Worm (Caenorhabditis elegans): Measurements from ENCODE around the gene C17H11.4.
"Not testable (repeated sequence)": the region's sequence is repeated elsewhere in the genome, so short reads cannot be mapped to it uniquely, and the experiment has no call there.

C17H11.4 gene

DNA sequence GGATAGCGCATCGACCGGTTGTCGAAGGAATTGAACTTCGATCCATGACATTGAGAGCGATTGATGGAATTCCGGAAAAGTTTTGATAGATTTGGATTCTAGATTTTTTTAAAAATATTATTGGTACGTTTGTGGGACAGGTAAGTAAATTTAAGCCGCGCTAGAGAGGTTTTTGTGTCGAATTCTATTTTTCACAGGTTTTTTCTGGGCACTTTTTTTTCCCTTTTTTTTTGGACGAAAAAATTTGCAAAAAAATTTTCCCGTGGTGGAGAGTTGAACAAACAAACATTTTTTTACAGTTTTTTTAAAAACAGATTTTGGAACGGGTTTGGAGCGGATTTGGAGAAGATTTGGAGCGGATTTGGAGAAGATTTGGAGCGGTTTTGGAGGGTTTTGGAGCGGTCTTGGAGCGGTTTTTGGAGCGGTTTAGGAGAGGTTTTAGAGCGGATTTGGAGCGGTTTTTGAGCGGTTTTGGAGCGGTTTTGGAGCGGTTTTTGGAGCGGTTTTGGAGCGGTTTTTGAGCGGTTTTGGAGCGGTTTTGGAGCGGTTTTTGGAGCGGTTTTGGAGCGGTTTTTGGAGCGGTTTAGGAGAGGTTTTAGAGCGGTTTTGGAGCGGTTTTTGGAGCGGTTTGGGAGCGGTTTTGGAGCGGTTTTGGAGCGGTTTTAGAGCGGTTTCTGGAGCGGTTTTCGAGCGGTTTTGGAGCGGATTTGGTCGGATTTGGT, at the start of gene C17H11.4:
TSS of gene C17H11.4 (minus strand) at position 51 of the 722 bp plus-strand sequence.
- TF ChIP-seq unc-62 (GFP tag; optimal IDR thresholded peaks at IDR 0.05): not testable (repeated sequence)

DNA sequence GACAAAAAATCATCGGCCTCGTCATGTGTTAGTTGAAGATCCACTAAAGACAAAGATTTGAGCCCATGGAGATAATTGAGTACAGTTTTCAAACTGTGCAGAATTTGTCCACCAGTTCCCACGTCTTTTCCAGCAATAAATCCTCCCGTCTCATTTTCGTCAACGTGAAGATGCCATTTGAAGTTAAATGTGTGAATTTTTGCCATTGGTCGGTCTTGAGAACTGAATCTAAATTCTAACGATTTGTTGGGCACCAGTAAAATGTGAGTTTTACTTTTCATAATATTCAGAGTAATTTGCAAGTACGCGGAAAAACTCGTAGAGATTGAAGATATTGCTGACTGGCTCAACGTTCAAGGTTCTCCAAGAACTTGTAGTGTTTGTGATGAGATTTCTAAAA, 49.1 kb upstream of the C17H11.4 start:
- TF ChIP-seq unc-62 (GFP tag; optimal IDR thresholded peaks at IDR 0.05): no peak

DNA sequence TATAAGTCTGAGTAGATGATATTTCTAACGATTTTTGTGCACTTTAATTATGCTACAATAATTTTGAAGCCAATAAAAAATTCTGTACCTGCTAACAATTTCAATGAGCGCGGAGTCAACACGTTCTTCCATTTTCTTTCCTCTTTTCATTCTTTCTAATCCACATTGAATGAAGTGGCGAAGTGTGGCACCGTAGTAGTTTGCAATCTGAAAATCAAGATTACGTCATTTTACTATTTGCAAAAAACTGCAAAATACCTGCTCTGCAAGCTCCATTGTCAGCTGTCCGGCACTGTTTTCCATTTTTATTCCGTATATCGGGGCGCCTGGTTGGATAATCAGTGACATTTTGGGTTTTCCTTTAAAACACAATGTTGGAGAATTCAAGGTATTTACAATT, 47.8 kb upstream of the C17H11.4 start:
- no peak for TF ChIP-seq unc-62 (GFP tag; optimal IDR thresholded peaks at IDR 0.05)

DNA sequence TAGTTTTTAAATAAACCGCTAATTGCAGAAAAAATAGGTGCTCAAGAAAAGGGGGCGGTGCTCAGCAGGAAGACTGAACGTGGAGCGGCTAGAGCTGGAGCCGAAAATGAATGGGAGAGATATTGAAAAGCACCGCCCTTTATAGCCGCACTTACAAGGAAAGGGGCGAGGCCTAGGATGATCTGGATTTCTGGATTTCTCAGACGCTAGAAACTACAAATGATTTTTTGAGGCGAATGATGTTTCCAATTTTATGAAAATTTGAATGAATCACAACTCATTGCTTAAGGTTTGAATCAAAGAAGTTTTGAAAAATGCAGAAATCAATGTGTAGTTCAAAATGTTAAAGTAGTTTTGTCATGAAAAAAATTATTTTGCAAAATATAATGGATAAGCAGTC, 43.5 kb upstream of the C17H11.4 start, which contains the start of gene K02A6.2:
TSS of gene K02A6.2 (minus strand) at position 101 of the 400 bp plus-strand sequence.
- no peak for TF ChIP-seq unc-62 (GFP tag; optimal IDR thresholded peaks at IDR 0.05)

DNA sequence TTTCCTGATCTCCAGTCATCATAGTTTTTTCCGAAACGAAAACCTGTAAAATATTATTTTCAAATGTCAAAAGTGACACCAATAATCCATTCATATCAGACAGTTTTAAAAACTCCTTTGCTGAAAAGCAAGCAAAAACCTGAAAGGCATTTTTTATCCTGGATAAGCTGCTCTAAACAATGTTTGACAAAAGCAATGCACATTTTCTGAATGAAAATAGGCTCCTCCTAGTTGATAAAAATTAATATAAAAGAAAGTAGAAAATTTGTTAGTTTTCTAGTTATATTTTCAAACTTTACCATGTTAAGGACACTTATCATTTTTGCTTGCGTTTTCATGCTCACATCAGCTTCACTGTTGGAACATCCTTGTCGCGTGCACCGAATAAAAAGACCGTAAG, 38.0 kb upstream of the C17H11.4 start, which contains the start of gene K02A6.1:
TSS of gene K02A6.1 (plus strand) at position 301 of the 400 bp plus-strand sequence.
- no peak for TF ChIP-seq unc-62 (GFP tag; optimal IDR thresholded peaks at IDR 0.05)

DNA sequence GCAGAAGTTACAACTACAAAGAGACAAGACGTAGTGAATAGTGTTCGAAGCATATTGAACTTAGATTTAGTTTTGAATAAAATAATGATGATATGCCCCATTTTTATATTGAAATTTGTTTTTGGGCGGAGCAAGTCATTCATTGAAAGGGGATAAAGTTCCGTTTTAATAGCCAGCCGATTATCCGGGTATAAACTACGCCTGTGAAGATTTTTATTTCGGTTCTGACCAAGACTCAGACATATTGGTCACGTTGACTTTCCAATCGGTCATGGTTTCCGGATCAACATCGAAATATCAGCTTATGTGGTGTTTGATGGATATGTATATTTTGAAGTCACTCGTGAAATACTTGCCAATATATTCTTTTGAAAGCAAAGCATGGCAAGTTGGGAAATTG, 37.2 kb upstream of the C17H11.4 start, which contains the start of gene K02A6.4:
TSS of gene K02A6.4 (minus strand) at position 101 of the 400 bp plus-strand sequence.
- no peak for TF ChIP-seq unc-62 (GFP tag; optimal IDR thresholded peaks at IDR 0.05)

DNA sequence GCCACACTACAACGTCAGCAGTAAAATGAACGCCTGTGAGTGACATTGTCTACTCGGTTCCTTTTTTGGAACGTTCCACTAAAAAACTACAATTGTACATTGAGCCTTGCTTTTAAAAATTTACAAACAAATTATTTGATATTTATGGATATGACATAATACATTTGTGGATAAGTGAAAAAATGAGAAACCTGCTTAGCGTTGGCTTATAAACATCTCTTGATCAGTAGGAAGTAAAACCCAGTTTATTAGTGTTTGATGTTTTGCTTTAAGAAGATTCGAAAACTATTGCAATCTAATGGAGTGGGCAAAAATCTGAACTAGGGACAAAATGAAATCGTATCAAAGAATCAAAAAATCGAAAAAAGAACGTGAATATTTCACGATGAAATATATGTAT, 35.5 kb upstream of the C17H11.4 start:
- no peak for TF ChIP-seq unc-62 (GFP tag; optimal IDR thresholded peaks at IDR 0.05)

DNA sequence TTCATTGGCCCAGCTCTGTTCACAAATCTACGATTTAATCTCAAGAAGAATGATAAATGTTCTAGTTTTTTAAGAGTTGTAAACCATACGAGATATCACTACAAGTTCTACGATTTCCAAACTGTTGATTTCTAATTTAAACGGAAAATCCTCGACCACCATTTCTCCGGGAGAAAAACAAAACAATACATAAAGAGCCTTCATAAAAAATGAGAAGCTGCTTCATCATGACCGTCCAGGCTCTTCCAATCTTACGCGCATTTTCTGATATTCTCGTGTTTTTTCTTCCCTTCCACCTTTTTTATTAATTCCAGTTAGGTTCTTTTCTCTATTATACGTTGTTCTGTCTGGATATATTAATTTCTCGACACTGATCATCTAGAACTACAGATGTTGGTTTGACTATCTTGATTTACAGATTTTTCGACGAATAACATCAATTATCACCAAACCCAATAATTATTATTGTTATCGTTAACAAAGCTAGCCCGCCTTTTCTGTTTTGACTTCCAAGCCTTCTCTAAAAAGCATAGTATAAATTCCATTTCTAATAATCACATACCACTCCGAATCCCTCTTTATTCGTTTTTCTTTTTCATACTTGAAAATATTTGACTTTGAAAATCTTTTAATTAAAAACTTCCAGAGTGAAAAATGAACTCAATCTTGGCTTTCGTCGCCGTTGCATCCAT, 33.1 kb upstream of the C17H11.4 start, which contains the start of gene C47D2.1:
TSS of gene C47D2.1 (plus strand) at position 642 of the 692 bp plus-strand sequence.
- no peak for TF ChIP-seq unc-62 (GFP tag; optimal IDR thresholded peaks at IDR 0.05)

DNA sequence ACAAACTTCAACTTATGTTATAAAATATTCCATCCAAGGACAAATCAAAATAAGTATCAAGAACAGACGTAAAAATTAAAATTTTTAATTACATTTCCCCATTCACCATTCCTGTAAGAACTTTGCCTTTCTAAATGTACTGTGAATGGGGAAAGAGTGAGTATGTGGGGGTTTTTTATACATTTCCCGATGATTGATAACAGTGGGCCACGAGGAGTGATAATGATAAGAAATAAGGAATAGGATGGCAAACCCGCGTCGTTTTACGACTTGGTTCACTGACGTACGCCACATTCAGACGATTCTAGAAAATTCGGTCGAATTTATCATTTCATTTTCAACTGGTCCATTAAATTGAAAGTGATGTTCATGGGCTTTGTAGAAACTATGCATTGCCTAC, 29.6 kb upstream of the C17H11.4 start, which contains the start of gene cdd-1:
TSS of gene cdd-1 (minus strand) at position 151 of the 400 bp plus-strand sequence.
- TF ChIP-seq unc-62 (GFP tag; optimal IDR thresholded peaks at IDR 0.05): no peak

DNA sequence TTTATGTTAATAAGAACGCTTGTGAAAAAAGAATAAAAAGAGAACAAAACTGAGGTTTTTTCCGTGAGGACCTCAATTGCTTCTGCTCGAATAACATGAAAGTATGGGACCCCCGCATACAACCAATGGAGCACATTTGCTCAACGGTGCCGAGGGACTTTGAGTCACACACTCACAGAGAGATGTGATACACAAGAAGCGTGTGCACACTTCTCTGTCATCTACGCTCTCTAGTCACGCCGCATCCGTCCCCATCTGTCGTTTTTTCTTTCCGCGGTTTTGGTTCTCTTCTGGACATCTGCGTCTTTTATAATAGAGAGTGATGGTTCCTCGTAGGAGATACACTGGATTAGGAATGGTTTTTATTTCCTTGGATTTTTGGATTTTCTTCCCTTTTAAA, 24.5 kb upstream of the C17H11.4 start:
- TF ChIP-seq unc-62 (GFP tag; optimal IDR thresholded peaks at IDR 0.05): no peak

DNA sequence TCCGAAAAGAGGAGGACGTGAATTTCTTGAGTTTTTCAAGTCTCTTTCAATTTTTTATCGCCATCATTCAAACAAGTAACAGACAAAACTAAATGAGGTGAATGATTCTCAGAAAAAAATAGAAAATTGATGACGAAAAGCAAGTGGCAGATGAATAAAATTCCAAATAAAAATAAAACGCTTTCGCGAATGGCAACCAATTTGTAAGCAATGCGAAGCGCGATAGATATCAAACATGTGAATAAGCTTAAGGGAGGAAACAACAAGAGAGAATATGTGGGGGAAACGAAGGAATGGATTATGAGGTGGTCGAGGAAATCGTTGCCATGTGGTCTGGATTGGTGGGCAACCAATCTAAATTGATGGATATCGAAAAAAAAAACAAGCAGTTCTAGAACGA, 23.0 kb upstream of the C17H11.4 start:
- no peak for TF ChIP-seq unc-62 (GFP tag; optimal IDR thresholded peaks at IDR 0.05)

DNA sequence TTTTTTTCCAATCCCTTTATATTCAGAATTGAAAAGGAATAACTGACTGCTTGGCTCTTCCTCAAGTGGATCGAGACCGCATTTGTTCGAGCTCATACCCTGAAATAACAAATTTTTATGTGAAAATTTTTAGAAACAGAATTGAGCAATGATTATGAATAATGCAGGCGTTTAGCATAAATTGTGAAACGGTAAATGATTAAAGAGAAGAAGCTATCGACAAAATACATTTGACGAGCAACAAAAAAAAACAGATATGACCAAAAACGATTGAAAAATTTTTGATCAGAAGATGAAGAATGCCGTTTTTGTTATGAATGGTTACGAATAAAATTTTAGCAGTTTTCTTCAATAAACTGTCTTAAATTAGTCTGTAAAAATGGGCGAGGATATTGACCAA, 22.2 kb upstream of the C17H11.4 start, which contains the start of gene C17H11.6:
TSS of gene C17H11.6 (minus strand) at position 101 of the 400 bp plus-strand sequence.
- TF ChIP-seq unc-62 (GFP tag; optimal IDR thresholded peaks at IDR 0.05): no peak

DNA sequence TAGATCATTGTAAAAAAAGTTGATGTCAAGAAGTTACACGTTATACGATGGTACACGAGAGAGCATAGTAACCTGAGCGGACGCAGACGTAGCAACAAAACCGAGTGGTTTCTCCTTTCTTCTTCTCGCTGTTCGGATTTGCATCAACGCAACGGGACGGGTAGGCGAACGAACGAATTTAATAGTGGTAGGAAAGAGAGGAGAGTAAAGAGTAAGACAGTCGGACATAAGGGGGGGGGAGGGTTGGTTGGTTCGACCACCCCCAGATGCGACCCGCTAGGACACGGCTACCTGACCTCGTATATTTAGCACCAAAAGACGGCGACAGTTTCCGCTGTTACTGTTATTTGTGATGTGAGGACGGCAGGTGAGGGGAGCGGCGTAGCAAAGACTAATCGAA, 19.8 kb upstream of the C17H11.4 start:
- no peak for TF ChIP-seq unc-62 (GFP tag; optimal IDR thresholded peaks at IDR 0.05)

DNA sequence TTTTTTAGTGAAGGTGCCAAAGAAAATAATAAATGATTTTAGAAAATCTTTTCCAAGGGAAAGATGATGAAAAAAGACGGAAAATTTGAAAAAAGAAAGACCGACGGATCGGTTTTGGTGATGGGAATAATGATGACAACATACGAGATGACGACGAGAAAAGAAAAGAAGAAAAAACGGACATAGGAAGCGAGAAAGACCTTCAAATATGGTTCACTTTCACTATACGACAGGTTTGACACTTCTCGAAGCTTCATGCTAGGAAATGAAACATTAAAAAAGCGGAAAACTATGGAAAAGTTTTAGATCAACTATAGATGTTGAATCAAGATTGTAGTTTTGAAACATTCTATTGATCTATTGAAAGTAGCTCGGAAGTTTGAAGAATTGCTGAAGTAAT, 18.8 kb upstream of the C17H11.4 start:
- TF ChIP-seq unc-62 (GFP tag; optimal IDR thresholded peaks at IDR 0.05): no peak

DNA sequence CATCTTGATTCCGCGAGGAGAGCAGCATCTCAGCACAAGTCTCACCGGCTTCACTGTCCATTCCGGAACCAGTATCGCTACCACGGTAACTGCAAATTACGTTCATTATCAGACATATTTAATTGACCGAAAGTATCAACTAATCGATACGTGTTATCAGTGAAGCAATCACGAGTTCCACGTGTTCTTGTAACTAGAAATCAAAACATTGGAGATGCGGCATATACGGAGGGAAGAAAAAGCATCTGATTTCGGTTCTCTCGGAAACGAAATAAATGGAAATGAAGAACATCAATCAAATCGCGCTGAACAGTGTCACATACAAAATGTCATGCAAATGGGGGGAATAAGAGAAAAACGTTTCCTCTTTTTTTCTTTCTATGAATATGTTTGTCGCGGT, 11.8 kb upstream of the C17H11.4 start:
- TF ChIP-seq unc-62 (GFP tag; optimal IDR thresholded peaks at IDR 0.05): no peak

DNA sequence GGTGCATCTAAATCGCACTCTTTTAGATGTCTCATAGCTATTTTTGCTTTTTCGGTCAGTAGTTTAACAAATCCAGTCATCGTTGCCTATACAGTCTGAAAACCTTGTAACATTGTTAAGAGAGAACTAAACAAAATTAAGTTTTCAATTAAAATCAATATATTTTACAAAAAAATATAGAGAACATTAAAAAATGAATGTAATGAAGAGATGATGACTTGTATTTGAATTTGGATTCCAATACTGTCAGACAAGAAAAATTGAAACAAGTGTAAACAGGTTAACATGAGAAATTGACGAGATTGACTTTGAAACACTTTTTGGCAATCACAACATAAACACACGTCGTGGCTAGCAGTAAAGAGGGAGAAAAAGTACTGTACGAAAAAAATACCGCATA, 3.6 kb upstream of the C17H11.4 start, which contains the start of gene C17H11.5:
TSS of gene C17H11.5 (minus strand) at position 101 of the 400 bp plus-strand sequence.
- TF ChIP-seq unc-62 (GFP tag; optimal IDR thresholded peaks at IDR 0.05): no peak

DNA sequence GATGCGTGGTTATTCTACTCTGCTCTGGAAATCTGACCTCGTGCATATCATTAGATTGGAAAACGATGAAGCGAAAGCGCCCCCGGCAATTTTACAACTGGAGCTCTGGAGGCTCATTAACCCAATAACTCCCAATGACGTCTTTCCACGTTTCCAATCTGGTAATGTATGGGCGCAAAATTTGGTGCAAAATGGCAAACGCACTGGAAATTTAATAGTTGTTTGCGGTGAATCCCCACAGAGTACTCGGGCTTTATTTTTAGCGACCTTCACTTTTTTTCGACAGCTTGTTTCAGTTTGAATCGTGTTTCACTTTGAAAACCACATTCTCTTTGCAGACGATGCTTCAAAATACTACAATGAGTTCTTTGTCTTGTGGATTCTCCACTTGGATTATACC, 7.8 kb downstream of the C17H11.4 start, which contains the start of gene C17H11.1:
TSS of gene C17H11.1 (plus strand) at position 301 of the 400 bp plus-strand sequence.
- no peak for TF ChIP-seq unc-62 (GFP tag; optimal IDR thresholded peaks at IDR 0.05)

Data from whole organism, dauer.